Worm (Caenorhabditis elegans): ENCODE measurements around the gene clc-20.
A peak's percentile ranks its signal among the peaks of the same experiment; 100 is the strongest.

clc-20 gene

DNA sequence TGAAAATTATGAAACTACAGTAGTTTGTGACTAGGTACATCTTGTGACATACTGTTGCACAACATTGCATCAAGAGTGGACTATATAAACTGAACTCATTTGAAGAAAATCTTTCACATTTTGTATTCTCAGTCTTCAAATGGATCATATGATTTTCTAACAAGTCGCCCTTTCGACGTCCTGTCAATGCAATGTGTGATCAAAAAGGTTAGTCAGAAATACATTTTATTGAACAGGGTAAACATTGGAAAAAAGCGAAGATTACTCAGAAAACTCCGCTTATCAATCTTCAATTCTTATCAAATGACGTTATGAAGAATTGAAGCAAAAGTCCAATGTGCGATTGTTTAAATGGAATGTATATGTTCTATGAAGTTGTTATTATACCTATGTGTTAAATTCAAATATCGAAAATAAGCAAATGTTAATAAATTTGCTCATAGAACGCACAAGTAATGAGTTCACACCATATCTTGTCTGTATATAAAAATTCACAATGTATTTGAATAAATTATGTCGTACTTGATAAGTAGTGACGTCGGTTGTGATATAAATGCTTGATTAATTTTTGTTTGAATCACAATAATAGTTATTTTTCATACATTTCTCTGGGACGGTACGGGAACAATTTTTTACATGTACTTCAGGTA lies 39.4 kb upstream of the clc-20 start, which contains the start of gene zip-2 (continued):
- TF ChIP-seq nhr-237 (tag; optimal IDR thresholded peaks at IDR 0.05) (no peak), C04F5.9 (tag; optimal IDR thresholded peaks at IDR 0.05) (no peak), ceh-8 (GFP tag; optimal IDR thresholded peaks at IDR 0.05) (no peak), zip-4 (GFP tag; optimal IDR thresholded peaks at IDR 0.05) (no peak), elt-2 (tag; optimal IDR thresholded peaks at IDR 0.05) (peak; percentile 66), unc-30 (tag; optimal IDR thresholded peaks at IDR 0.05) (no peak), ceh-82 (tag; optimal IDR thresholded peaks at IDR 0.05) (no peak), lin-35 (GFP tag; optimal IDR thresholded peaks at IDR 0.05) (peak in 1 of 2 experiments; percentile 48), fkh-4 (tag; optimal IDR thresholded peaks at IDR 0.05; ENCODE audit: borderline replicate concordance) (no peak)

DNA sequence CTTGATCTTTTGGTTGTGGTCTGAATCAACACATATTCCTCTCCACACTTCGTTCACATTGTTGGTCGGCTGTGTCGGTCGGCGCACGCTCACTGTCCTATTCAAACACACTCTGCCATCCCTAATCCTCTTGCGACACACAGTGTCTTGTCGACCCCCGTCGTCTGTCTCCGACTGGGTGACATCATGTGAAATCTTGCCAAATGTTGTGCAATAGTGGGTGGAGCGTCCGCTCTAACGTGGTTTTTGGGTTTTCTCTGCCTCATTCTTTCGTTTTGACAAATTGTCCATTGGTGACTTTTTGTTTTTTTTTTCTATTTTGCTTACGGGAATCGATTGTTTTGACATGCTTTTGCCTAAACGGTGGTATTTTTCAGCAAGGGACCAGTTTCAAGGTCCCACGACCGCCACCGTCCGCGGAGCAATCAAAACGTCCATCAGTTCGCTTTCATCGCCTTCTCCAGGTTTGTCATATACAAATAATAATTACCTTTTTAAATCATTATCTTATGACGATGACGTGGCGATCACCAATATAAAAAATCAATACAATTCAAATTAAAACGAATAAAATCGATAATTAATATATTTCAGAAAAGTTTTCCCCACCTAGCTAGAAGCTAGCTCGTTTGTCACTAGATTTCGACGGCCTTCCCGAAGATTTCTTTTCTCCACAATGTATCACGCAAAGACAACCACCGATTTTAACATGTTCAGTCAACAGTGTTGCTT lies 38.5 kb upstream of the clc-20 start:
- no peak for TF ChIP-seq ceh-63 (GFP tag; optimal IDR thresholded peaks at IDR 0.05)
- TF ChIP-seq lir-3 (tag; optimal IDR thresholded peaks at IDR 0.05; ENCODE audit: poor library complexity) = peak; percentile 12
- no peak for TF ChIP-seq unc-30 (tag; optimal IDR thresholded peaks at IDR 0.05)
- no peak for TF ChIP-seq alr-1 (tag; optimal IDR thresholded peaks at IDR 0.05; ENCODE audit: borderline replicate concordance)
- peak; percentile 95 for TF ChIP-seq jun-1 (tag; optimal IDR thresholded peaks at IDR 0.05)
- TF ChIP-seq nhr-28 (tag; optimal IDR thresholded peaks at IDR 0.05) = no peak
- no peak for TF ChIP-seq sox-4 (tag; optimal IDR thresholded peaks at IDR 0.05)
- peak; percentile 55 for TF ChIP-seq aly-2 (tag; optimal IDR thresholded peaks at IDR 0.05)
- no peak for TF ChIP-seq mef-2 (tag; optimal IDR thresholded peaks at IDR 0.05)
- TF ChIP-seq egl-27 (tag; optimal IDR thresholded peaks at IDR 0.05) = peak; percentile 74 to 78
- peak; percentile 96 for TF ChIP-seq skn-1 (tag; optimal IDR thresholded peaks at IDR 0.05)
- TF ChIP-seq nhr-47 (tag; optimal IDR thresholded peaks at IDR 0.05) = peak; percentile 91
- TF ChIP-seq xbp-1 (tag; optimal IDR thresholded peaks at IDR 0.05) = peak; percentile 82
- peak; percentile 86 for TF ChIP-seq tbx-2 (tag; optimal IDR thresholded peaks at IDR 0.05)
- TF ChIP-seq nhr-77 (tag; optimal IDR thresholded peaks at IDR 0.05) = peak; percentile 95
- peak; percentile 51 for TF ChIP-seq blmp-1 (tag; optimal IDR thresholded peaks at IDR 0.05)
- peak; percentile 32 for TF ChIP-seq ceh-8 (GFP tag; optimal IDR thresholded peaks at IDR 0.05)
- no peak for TF ChIP-seq efl-3 (GFP tag; optimal IDR thresholded peaks at IDR 0.05)
- TF ChIP-seq pax-3 (tag; optimal IDR thresholded peaks at IDR 0.05) = peak; percentile 70
- peak; percentile 79 to 90 for TF ChIP-seq efl-1 (optimal IDR thresholded peaks at IDR 0.05)
- peak; percentile 69 to 96 for TF ChIP-seq efl-1 (GFP tag; optimal IDR thresholded peaks at IDR 0.05 in 1 of 2)
- TF ChIP-seq hlh-4 (tag; optimal IDR thresholded peaks at IDR 0.05) = no peak
- TF ChIP-seq mep-1 (tag; optimal IDR thresholded peaks at IDR 0.05) = peak; percentile 93
- TF ChIP-seq ztf-4 (tag; optimal IDR thresholded peaks at IDR 0.05) = peak; percentile 37
- peak; percentile 81 for TF ChIP-seq fkh-10 (GFP tag; optimal IDR thresholded peaks at IDR 0.05)
- peak; percentile 54 for TF ChIP-seq egl-13 (tag; optimal IDR thresholded peaks at IDR 0.05)
- TF ChIP-seq irx-1 (tag; optimal IDR thresholded peaks at IDR 0.05) = peak; percentile 78
- peak; percentile 97 for TF ChIP-seq nhr-71 (tag; optimal IDR thresholded peaks at IDR 0.05)
- TF ChIP-seq snpc-4 (tag; optimal IDR thresholded peaks at IDR 0.05) = peak; percentile 80
- peak; percentile 65 for TF ChIP-seq dsc-1 (tag; optimal IDR thresholded peaks at IDR 0.05)
- peak; percentile 81 to 95 for TF ChIP-seq lsy-2 (tag; optimal IDR thresholded peaks at IDR 0.05)
- no peak for TF ChIP-seq ets-5 (GFP tag; IDR thresholded peaks at IDR 0.05)
- TF ChIP-seq tlp-1 (tag; optimal IDR thresholded peaks at IDR 0.05) = no peak
- peak; percentile 95 for TF ChIP-seq snu-23 (GFP tag; optimal IDR thresholded peaks at IDR 0.05)
- peak in 5 of 6 experiments; percentile 5 to 84 (median 65) for TF ChIP-seq elt-3 (tag; optimal IDR thresholded peaks at IDR 0.05)
- TF ChIP-seq pqm-1 (tag; optimal IDR thresholded peaks at IDR 0.05) = peak; percentile 84
- TF ChIP-seq pag-3 (tag; optimal IDR thresholded peaks at IDR 0.05; ENCODE audit: borderline replicate concordance, insufficient read depth) = no peak
- peak; percentile 45 for TF ChIP-seq sup-37 (GFP tag; optimal IDR thresholded peaks at IDR 0.05)
- peak; percentile 80 for TF ChIP-seq unc-86 (tag; optimal IDR thresholded peaks at IDR 0.05)
- TF ChIP-seq grh-1 (GFP tag; IDR thresholded peaks at IDR 0.05) = no peak
- TF ChIP-seq fkh-4 (tag; optimal IDR thresholded peaks at IDR 0.05; ENCODE audit: borderline replicate concordance) = no peak
- TF ChIP-seq F16B12.6 (tag; optimal IDR thresholded peaks at IDR 0.05) = peak; percentile 32

All from whole organism, L1 larva.